Worm (Caenorhabditis elegans) whole organism, mixed stage, embryonic: ENCODE results near the gene btbd-10.

ENCODE experiments used
- bed-3 ChIP-seq: fragments of 200-800 bp; sonication (Bioruptor generic); optimal IDR thresholded peaks from 3 replicates; lab custom pipeline; 2018; ENCODE audit warnings: mild to moderate bottlenecking, missing genetic modification characterization, moderate library complexity, missing compliant biosample characterization
- blmp-1 ChIP-seq: fragments of 150-350 bp; optimal IDR thresholded peaks from 2 replicates; lab custom pipeline; 2014; ENCODE audit warnings: missing biosample characterization, missing genetic modification characterization
- ceh-39 ChIP-seq: fragments of 150-350 bp; optimal IDR thresholded peaks from 2 replicates; lab custom pipeline; 2014; ENCODE audit warnings: missing biosample characterization, missing genetic modification characterization
- ceh-43 ChIP-seq: fragments of 200-800 bp; sonication (Bioruptor generic); optimal IDR thresholded peaks from 2 replicates; lab custom pipeline; 2018; ENCODE audit warnings: mild to moderate bottlenecking, missing genetic modification characterization, moderate library complexity, missing compliant biosample characterization
- ceh-83 ChIP-seq: fragments of 200-800 bp; sonication (Bioruptor generic); optimal IDR thresholded peaks from 2 replicates; lab custom pipeline; 2018; ENCODE audit warnings: mild to moderate bottlenecking, missing genetic modification characterization, missing compliant biosample characterization
- ces-1 ChIP-seq: fragments of 150-350 bp; optimal IDR thresholded peaks from 2 replicates; lab custom pipeline; 2014; ENCODE audit warnings: missing biosample characterization, missing genetic modification reagents, missing genetic modification characterization
- drap-1 ChIP-seq: fragments of 200-800 bp; sonication (Bioruptor generic); optimal IDR thresholded peaks from 3 replicates; lab custom pipeline; 2018; ENCODE audit warnings: mild to moderate bottlenecking, missing genetic modification characterization, missing compliant biosample characterization
- elt-1 ChIP-seq: sonication (generic microtip); optimal IDR thresholded peaks from 2 replicates; lab custom pipeline; 2017; ENCODE audit warnings: missing genetic modification characterization, mild to moderate bottlenecking, missing compliant biosample characterization, antibody characterized with exemption, moderate library complexity, borderline replicate concordance; ENCODE audit not compliant: insufficient read depth
- elt-3 ChIP-seq: fragments of 150-350 bp; optimal IDR thresholded peaks from 2 replicates; lab custom pipeline; 2014; ENCODE audit warnings: missing biosample characterization, missing genetic modification characterization
- flh-1 ChIP-seq: fragments of 200-800 bp; sonication (Bioruptor generic); optimal IDR thresholded peaks from 2 replicates; lab custom pipeline; 2018; ENCODE audit warnings: mild to moderate bottlenecking, missing genetic modification characterization, moderate library complexity, missing compliant biosample characterization
- ham-2 ChIP-seq: fragments of 200-800 bp; sonication (Bioruptor generic); optimal IDR thresholded peaks from 2 replicates; lab custom pipeline; 2018; ENCODE audit warnings: mild to moderate bottlenecking, missing genetic modification characterization, missing compliant biosample characterization
- hlh-1 ChIP-seq: fragments of 150-350 bp; optimal IDR thresholded peaks from 2 replicates; lab custom pipeline; 2014; ENCODE audit warnings: missing biosample characterization, missing genetic modification reagents, missing genetic modification characterization
- lin-32 ChIP-seq: fragments of 200-800 bp; sonication (Bioruptor generic); optimal IDR thresholded peaks from 2 replicates; lab custom pipeline; 2018; ENCODE audit warnings: mild to moderate bottlenecking, missing genetic modification characterization, missing compliant biosample characterization
- lsy-2 ChIP-seq: fragments of 150-350 bp; optimal IDR thresholded peaks from 2 replicates; lab custom pipeline; 2014; ENCODE audit warnings: missing biosample characterization, missing genetic modification characterization
- mep-1 ChIP-seq: fragments of 150-350 bp; optimal IDR thresholded peaks from 2 replicates; lab custom pipeline; 2017; ENCODE audit warnings: missing biosample characterization, missing genetic modification reagents, missing genetic modification characterization, inconsistent platforms
- mls-2 ChIP-seq: sonication (generic microtip); optimal IDR thresholded peaks from 2 replicates; lab custom pipeline; 2016; ENCODE audit warnings: mild to moderate bottlenecking, missing genetic modification characterization, moderate library complexity, missing compliant biosample characterization
- nhr-12 ChIP-seq: fragments of 150-350 bp; optimal IDR thresholded peaks from 2 replicates; lab custom pipeline; 2014; ENCODE audit warnings: missing biosample characterization, missing genetic modification characterization
- nhr-2 ChIP-seq: fragments of 150-350 bp; optimal IDR thresholded peaks from 2 replicates; lab custom pipeline; 2014; ENCODE audit warnings: missing biosample characterization, missing genetic modification characterization
- nhr-237 ChIP-seq: fragments of 150-350 bp; optimal IDR thresholded peaks from 2 replicates; lab custom pipeline; 2014; ENCODE audit warnings: missing biosample characterization, missing genetic modification characterization
- nhr-28 ChIP-seq: fragments of 150-350 bp; optimal IDR thresholded peaks from 2 replicates; lab custom pipeline; 2014; ENCODE audit warnings: missing biosample characterization, missing genetic modification characterization
- nhr-76 ChIP-seq: sonication (generic microtip); optimal IDR thresholded peaks from 2 replicates; lab custom pipeline; 2017; ENCODE audit warnings: missing biosample characterization, missing genetic modification characterization
- sem-2 ChIP-seq: fragments of 200-800 bp; sonication (Bioruptor generic); optimal IDR thresholded peaks from 2 replicates; lab custom pipeline; 2018; ENCODE audit warnings: mild to moderate bottlenecking, missing genetic modification characterization, missing compliant biosample characterization
- snpc-4 ChIP-seq: fragments of 150-350 bp; optimal IDR thresholded peaks from 2 replicates; lab custom pipeline; 2014; ENCODE audit warnings: missing biosample characterization, missing genetic modification characterization
- sptf-1 ChIP-seq: sonication (generic microtip); optimal IDR thresholded peaks from 2 replicates; lab custom pipeline; 2017; ENCODE audit warnings: mild to moderate bottlenecking, missing genetic modification characterization, moderate library complexity, missing compliant biosample characterization
- tbx-8 ChIP-seq: fragments of 200-800 bp; sonication (Bioruptor generic); optimal IDR thresholded peaks from 2 replicates; lab custom pipeline; 2018; ENCODE audit warnings: mild to moderate bottlenecking, missing genetic modification characterization, moderate library complexity, missing compliant biosample characterization
- unc-120 ChIP-seq: sonication (generic microtip); optimal IDR thresholded peaks from 2 replicates; lab custom pipeline; 2017; ENCODE audit warnings: missing genetic modification characterization, missing compliant biosample characterization; ENCODE audit not compliant: poor library complexity, severe bottlenecking
- unc-39 ChIP-seq: fragments of 150-350 bp; optimal IDR thresholded peaks from 2 replicates; lab custom pipeline; 2014; ENCODE audit warnings: missing biosample characterization, missing genetic modification characterization
- unc-62 ChIP-seq: fragments of 150-350 bp; optimal IDR thresholded peaks from 2 replicates; lab custom pipeline; 2014; ENCODE audit warnings: missing biosample characterization, missing genetic modification reagents, missing genetic modification characterization
- zip-8 ChIP-seq: fragments of 150-350 bp; optimal IDR thresholded peaks from 2 replicates; lab custom pipeline; 2014; ENCODE audit warnings: missing biosample characterization, missing genetic modification characterization
- ztf-11 ChIP-seq: fragments of 150-350 bp; optimal IDR thresholded peaks from 2 replicates; lab custom pipeline; 2014; ENCODE audit warnings: missing biosample characterization, missing genetic modification characterization

The btbd-10 gene

ce11 chrII:4942397-4942796, 37.6 kb downstream of the btbd-10 start (continued):
- TF ChIP-seq flh-1 (GFP tag; lab: Kevin White, UChicago), result peak; percentile 40

- no peak for TF ChIP-seq ceh-83 (GFP tag; lab: Kevin White, UChicago)
- no peak for TF ChIP-seq unc-62
- TF ChIP-seq hlh-1 (tag; lab: Kevin White, UChicago), result no peak
- no peak for TF ChIP-seq mls-2 (tag; lab: Kevin White, UChicago)
- TF ChIP-seq nhr-76, result no peak
- TF ChIP-seq nhr-2, result no peak
- TF ChIP-seq drap-1 (GFP tag; lab: Kevin White, UChicago), result no peak
- no peak for TF ChIP-seq ham-2 (GFP tag; lab: Kevin White, UChicago)
Measured at ce11 chrII:4942829-4943228, 38.0 kb downstream of the btbd-10 start.

- TF ChIP-seq unc-62, result no peak
- no peak for TF ChIP-seq elt-1
- no peak for TF ChIP-seq nhr-12 (tag; lab: Kevin White, UChicago)
- TF ChIP-seq unc-39 (tag; lab: Kevin White, UChicago), result no peak
- TF ChIP-seq bed-3 (GFP tag; lab: Kevin White, UChicago), result no peak
- TF ChIP-seq sem-2, result no peak
- TF ChIP-seq ces-1 (GFP tag; lab: Kevin White, UChicago), result no peak
- no peak for TF ChIP-seq mep-1 (tag; lab: Kevin White, UChicago)
- no peak for TF ChIP-seq tbx-8 (GFP tag; lab: Kevin White, UChicago)
- no peak for TF ChIP-seq snpc-4 (tag; lab: Kevin White, UChicago)
- no peak for TF ChIP-seq ceh-83 (GFP tag; lab: Kevin White, UChicago)
- no peak for TF ChIP-seq ceh-43
- TF ChIP-seq zip-8 (tag; lab: Kevin White, UChicago), result no peak
- TF ChIP-seq lin-32 (GFP tag; lab: Kevin White, UChicago), result no peak
- no peak for TF ChIP-seq lsy-2
- no peak for TF ChIP-seq blmp-1 (tag; lab: Kevin White, UChicago)
- no peak for TF ChIP-seq ztf-11
- no peak for TF ChIP-seq mls-2 (tag; lab: Kevin White, UChicago)
- no peak for TF ChIP-seq hlh-1 (tag; lab: Kevin White, UChicago)
- TF ChIP-seq unc-120, result no peak
Measured at ce11 chrII:4943849-4944248, 39.0 kb downstream of the btbd-10 start, which contains the start of gene mdt-4. Gene mdt-4, minus strand, starts transcription at chrII:4943949.

- TF ChIP-seq blmp-1 (tag; lab: Kevin White, UChicago), result no peak
- TF ChIP-seq unc-39 (tag; lab: Kevin White, UChicago), result no peak
Measured at ce11 chrII:4945695-4946094, 40.9 kb downstream of the btbd-10 start, which contains the start of the genes gldi-11 and ZK546.2. Gene gldi-11, minus strand, starts transcription at chrII:4945789. Gene ZK546.2, plus strand, starts transcription at chrII:4946027.

- TF ChIP-seq tbx-8 (GFP tag; lab: Kevin White, UChicago) (no peak), unc-120 (peak; percentile 17)
- TF ChIP-seq, all 35 proteins: peak for 1
Measured at ce11 chrII:4946775-4947174, 42.0 kb downstream of the btbd-10 start.

- TF ChIP-seq zip-8 (tag; lab: Kevin White, UChicago) (no peak), ceh-83 (GFP tag; lab: Kevin White, UChicago) (no peak), unc-39 (tag; lab: Kevin White, UChicago) (no peak), nhr-12 (tag; lab: Kevin White, UChicago) (no peak), unc-120 (no peak), elt-3 (tag; lab: Kevin White, UChicago) (no peak), nhr-237 (tag; lab: Kevin White, UChicago) (no peak), ceh-39 (tag; lab: Kevin White, UChicago) (no peak), nhr-28 (tag; lab: Kevin White, UChicago) (no peak), flh-1 (GFP tag; lab: Kevin White, UChicago) (no peak), sptf-1 (no peak), lin-32 (GFP tag; lab: Kevin White, UChicago) (no peak), ces-1 (GFP tag; lab: Kevin White, UChicago) (no peak), nhr-2 (no peak)
Measured at ce11 chrII:4948118-4948517, 43.3 kb downstream of the btbd-10 start.
